Fruit fly (Drosophila melanogaster): ENCODE data around the gene Ssl1.

The Ssl1 gene

DNA sequence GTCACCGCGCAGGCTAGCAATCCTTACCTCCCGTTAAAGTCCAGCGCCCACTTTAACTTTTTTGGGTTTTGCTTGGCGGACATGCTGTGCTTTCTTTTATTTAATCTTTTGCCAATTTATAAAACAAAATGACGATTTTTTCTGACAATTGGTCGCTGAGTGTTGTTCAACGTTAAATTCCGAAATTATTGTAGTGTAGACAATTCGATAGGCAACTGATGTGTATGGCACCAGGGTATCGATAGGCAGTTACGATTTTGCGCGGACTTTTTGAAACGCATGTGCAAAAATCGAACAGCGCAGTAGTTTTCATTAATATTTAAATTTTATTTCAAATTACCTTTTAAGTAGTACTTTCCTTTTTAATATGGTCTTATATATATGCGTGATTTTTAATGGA lies 10.8 kb upstream of the Ssl1 start, which contains the start of gene EMC4 (continued):
- peak; percentile 40 for TF ChIP-seq Antp (GFP tag; optimal IDR thresholded peaks at IDR 0.05)
- peak; percentile 72 for TF ChIP-seq unc-4 (GFP tag; IDR thresholded peaks at IDR 0.05; ENCODE audit: partially characterized antibody)
- TF ChIP-seq CG18764 (GFP tag; optimal IDR thresholded peaks at IDR 0.05) = peak; percentile 30
- TF ChIP-seq Poxn (GFP tag; IDR thresholded peaks at IDR 0.05) = no peak
- TF ChIP-seq hth (optimal IDR thresholded peaks at IDR 0.05) = no peak
- peak; percentile 41; the same call in 1 of the 2 replicates for TF ChIP-seq inv (GFP tag; IDR thresholded peaks at IDR 0.05; ENCODE audit: partially characterized antibody)
- TF ChIP-seq Stat92E (GFP tag; optimal IDR thresholded peaks at IDR 0.05) = peak in 1 of 3 experiments; percentile 1
- no peak for TF ChIP-seq klu (GFP tag; IDR thresholded peaks at IDR 0.05)
- TF ChIP-seq CG12155 (GFP tag; optimal IDR thresholded peaks at IDR 0.05) = peak; percentile 40
- 0 out of 2 replicates have a peak, but pooled peaks have one; percentile 41 for TF ChIP-seq peb (GFP tag; IDR thresholded peaks at IDR 0.05)
- TF ChIP-seq zfh2 (GFP tag; optimal IDR thresholded peaks at IDR 0.05) = peak; percentile 62
- no peak for TF ChIP-seq CG2875 (GFP tag; optimal IDR thresholded peaks at IDR 0.05)
- no peak for TF ChIP-seq tio (GFP tag; optimal IDR thresholded peaks at IDR 0.05)
- peak; percentile 69; the same call in 2 of the 3 replicates for TF ChIP-seq CG16813 (GFP tag; IDR thresholded peaks at IDR 0.05; ENCODE audit: partially characterized antibody)
- no peak for TF ChIP-seq Optix (GFP tag; IDR thresholded peaks at IDR 0.05)
- no peak for TF ChIP-seq CG11085 (GFP tag; IDR thresholded peaks at IDR 0.05)
- TF ChIP-seq Pdp1 (GFP tag; optimal IDR thresholded peaks at IDR 0.05) = peak; percentile 39 to 72
- TF ChIP-seq CG17568 (GFP tag; optimal IDR thresholded peaks at IDR 0.05) = peak; percentile 8
- peak; percentile 78 for TF ChIP-seq Rfx (GFP tag; IDR thresholded peaks at IDR 0.05)
- peak; percentile 29 for TF ChIP-seq CG7556 (GFP tag; optimal IDR thresholded peaks at IDR 0.05)
- peak; percentile 34 for TF ChIP-seq CG3281 (GFP tag; optimal IDR thresholded peaks at IDR 0.05)
- peak; percentile 38 for TF ChIP-seq CG18599 (GFP tag; optimal IDR thresholded peaks at IDR 0.05)
- TF ChIP-seq CG16863 (GFP tag; optimal IDR thresholded peaks at IDR 0.05) = peak; percentile 35
- peak; percentile 85 for TF ChIP-seq MESR4 (GFP tag; optimal IDR thresholded peaks at IDR 0.05)
- no peak for TF ChIP-seq Trl (optimal IDR thresholded peaks at IDR 0.05)
- peak; percentile 42 for TF ChIP-seq Trl (GFP tag; optimal IDR thresholded peaks at IDR 0.05)
- TF ChIP-seq Ets97D (GFP tag; optimal IDR thresholded peaks at IDR 0.05) = peak; percentile 59
- TF ChIP-seq nom (GFP tag; optimal IDR thresholded peaks at IDR 0.05) = peak; percentile 33
- peak; percentile 33 for TF ChIP-seq CG9437 (GFP tag; optimal IDR thresholded peaks at IDR 0.05)
- TF ChIP-seq wek (GFP tag; optimal IDR thresholded peaks at IDR 0.05) = no peak
- TF ChIP-seq CG6175 (GFP tag; IDR thresholded peaks at IDR 0.05) = peak; percentile 21; the same call in 1 of the 3 replicates
- TF ChIP-seq sob (GFP tag; IDR thresholded peaks at IDR 0.05) = peak; percentile 84
- TF ChIP-seq CG7357 (GFP tag; IDR thresholded peaks at IDR 0.05) = no peak
- TF ChIP-seq CG10654 (GFP tag; optimal IDR thresholded peaks at IDR 0.05) = no peak
- TF ChIP-seq luna (GFP tag; optimal IDR thresholded peaks at IDR 0.05) = no peak
- peak; percentile 23; the same call in 1 of the 2 replicates for TF ChIP-seq ranshi (GFP tag; IDR thresholded peaks at IDR 0.05)
- peak; percentile 63 for TF ChIP-seq CG33213 (GFP tag; optimal IDR thresholded peaks at IDR 0.05)
- TF ChIP-seq psq (GFP tag; optimal IDR thresholded peaks at IDR 0.05) = no peak
- peak; percentile 46 for TF ChIP-seq tx (GFP tag; optimal IDR thresholded peaks at IDR 0.05)
- TF ChIP-seq CG13424 (tag; optimal IDR thresholded peaks at IDR 0.05) = peak; percentile 7
- TF ChIP-seq CG15514 (GFP tag; optimal IDR thresholded peaks at IDR 0.05) = peak; percentile 70
- peak; percentile 14 for TF ChIP-seq CG15269 (tag; optimal IDR thresholded peaks at IDR 0.05)
- no peak; the same call in 1 of the 2 replicates for TF ChIP-seq ara (GFP tag; IDR thresholded peaks at IDR 0.05)
- TF ChIP-seq row (GFP tag; IDR thresholded peaks at IDR 0.05) = peak; percentile 30; the same call in 1 of the 3 replicates
- peak; percentile 44 for TF ChIP-seq zen (tag; optimal IDR thresholded peaks at IDR 0.05)
- peak; percentile 76 for TF ChIP-seq CG3847 (GFP tag; IDR thresholded peaks at IDR 0.05)
- TF ChIP-seq CG8924 (tag; optimal IDR thresholded peaks at IDR 0.05) = peak; percentile 56
- TF ChIP-seq Bgb (GFP tag; IDR thresholded peaks at IDR 0.05; ENCODE audit: partially characterized antibody) = peak; percentile 80
- TF ChIP-seq Sox100B (GFP tag; optimal IDR thresholded peaks at IDR 0.05) = no peak
- peak; percentile 21 for TF ChIP-seq CG2678 (tag; optimal IDR thresholded peaks at IDR 0.05)
- TF ChIP-seq CG9932 (GFP tag; IDR thresholded peaks at IDR 0.05) = peak; percentile 73
